Worm (Caenorhabditis elegans) whole organism, late embryonic: ENCODE measurements around the gene Y94A7B.11.

ENCODE experiments used
- C38D4.7 ChIP-seq: fragments of 200-800 bp; sonication (Bioruptor generic); optimal IDR thresholded peaks from 2 replicates; lab custom pipeline; 2018; ENCODE audit warnings: mild to moderate bottlenecking, missing genetic modification characterization, moderate library complexity, missing compliant biosample characterization
- K09A11.1 ChIP-seq: sonication (generic microtip); optimal IDR thresholded peaks from 2 replicates; lab custom pipeline; 2017; ENCODE audit warnings: antibody characterized with exemption, mild to moderate bottlenecking, missing genetic modification characterization, missing compliant biosample characterization; ENCODE audit not compliant: insufficient read depth
- T23F11.4 ChIP-seq: fragments of 200-800 bp; sonication (Bioruptor generic); optimal IDR thresholded peaks from 2 replicates; lab custom pipeline; 2018; ENCODE audit warnings: mild to moderate bottlenecking, missing genetic modification characterization, missing compliant biosample characterization
- Y22D7AL.16 ChIP-seq: sonication (generic microtip); optimal IDR thresholded peaks from 2 replicates; lab custom pipeline; 2016; ENCODE audit warnings: missing genetic modification characterization, missing compliant biosample characterization
- ahr-1 ChIP-seq: sonication (generic microtip); optimal IDR thresholded peaks from 2 replicates; lab custom pipeline; 2016; ENCODE audit warnings: missing genetic modification characterization, missing compliant biosample characterization
- ama-1 ChIP-seq: fragments of 150-350 bp; optimal IDR thresholded peaks from 2 replicates; lab custom pipeline; 2014
- ceh-14 ChIP-seq: sonication (generic microtip); optimal IDR thresholded peaks from 2 replicates; lab custom pipeline; 2016; ENCODE audit warnings: missing genotype, missing genetic modification characterization, missing compliant biosample characterization
- ceh-19 ChIP-seq: fragments of 200-800 bp; sonication (Bioruptor generic); optimal IDR thresholded peaks from 2 replicates; lab custom pipeline; 2018; ENCODE audit warnings: mild to moderate bottlenecking, missing genetic modification characterization, missing compliant biosample characterization
- ceh-22 ChIP-seq: sonication (generic microtip); optimal IDR thresholded peaks from 2 replicates; lab custom pipeline; 2017; ENCODE audit warnings: missing biosample characterization, missing genetic modification characterization
- ceh-24 ChIP-seq: sonication (generic microtip); optimal IDR thresholded peaks from 2 replicates; lab custom pipeline; 2016; ENCODE audit warnings: mild to moderate bottlenecking, missing genetic modification characterization, missing compliant biosample characterization
- ceh-30 ChIP-seq: fragments of 150-350 bp; optimal IDR thresholded peaks from 2 replicates; lab custom pipeline; 2014; ENCODE audit warnings: missing biosample characterization, missing genetic modification characterization
- ceh-31 ChIP-seq: sonication (generic microtip); optimal IDR thresholded peaks from 2 replicates; lab custom pipeline; 2016; ENCODE audit warnings: missing genetic modification characterization, missing compliant biosample characterization
- ceh-45 ChIP-seq: fragments of 200-800 bp; sonication (Bioruptor generic); IDR thresholded peaks from 2 replicates; pipeline ENCODE4 v1.3.6; 2022; ENCODE audit warnings: missing genetic modification reagents, missing genetic modification characterization, missing compliant biosample characterization
- ceh-9 ChIP-seq: sonication (generic microtip); optimal IDR thresholded peaks from 2 replicates; lab custom pipeline; 2016; ENCODE audit warnings: mild to moderate bottlenecking, missing genetic modification characterization, inconsistent platforms, missing compliant biosample characterization
- che-1 ChIP-seq: sonication (generic microtip); optimal IDR thresholded peaks from 2 replicates; lab custom pipeline; 2016; ENCODE audit warnings: mild to moderate bottlenecking, missing genetic modification characterization, missing compliant biosample characterization
- dve-1 ChIP-seq: sonication (generic microtip); optimal IDR thresholded peaks from 2 replicates; lab custom pipeline; 2017; ENCODE audit warnings: antibody characterized with exemption, mild to moderate bottlenecking, missing genetic modification characterization, missing compliant biosample characterization
- elt-2 ChIP-seq: sonication (generic microtip); optimal IDR thresholded peaks from 2 replicates; lab custom pipeline; 2016; ENCODE audit warnings: missing genetic modification reagents, missing genetic modification characterization, missing compliant biosample characterization
- fkh-6 ChIP-seq: sonication (generic microtip); optimal IDR thresholded peaks from 2 replicates; lab custom pipeline; 2016; ENCODE audit warnings: missing genetic modification characterization, missing compliant biosample characterization
- hlh-15 ChIP-seq: sonication (generic microtip); optimal IDR thresholded peaks from 2 replicates; lab custom pipeline; 2016; ENCODE audit warnings: missing genetic modification characterization, missing compliant biosample characterization
- hlh-6 ChIP-seq: sonication (generic microtip); optimal IDR thresholded peaks from 2 replicates; lab custom pipeline; 2016; ENCODE audit warnings: missing genotype, missing genetic modification characterization, missing compliant biosample characterization
- lin-11 ChIP-seq: fragments of 200-800 bp; sonication (Bioruptor generic); optimal IDR thresholded peaks from 2 replicates; lab custom pipeline; 2018; ENCODE audit warnings: mild to moderate bottlenecking, missing genetic modification characterization, missing compliant biosample characterization
- madf-2 ChIP-seq: sonication (generic microtip); optimal IDR thresholded peaks from 2 replicates; lab custom pipeline; 2017; ENCODE audit warnings: missing genetic modification characterization, missing compliant biosample characterization
- nfya-1 ChIP-seq: sonication (generic microtip); optimal IDR thresholded peaks from 2 replicates; lab custom pipeline; 2017; ENCODE audit warnings: missing genetic modification characterization, mild to moderate bottlenecking, missing compliant biosample characterization, antibody characterized with exemption, moderate library complexity
- nhr-11 ChIP-seq: fragments of 150-350 bp; optimal IDR thresholded peaks from 2 replicates; lab custom pipeline; 2014; ENCODE audit warnings: missing biosample characterization, missing genetic modification characterization
- odd-2 ChIP-seq: sonication (generic microtip); optimal IDR thresholded peaks from 2 replicates; lab custom pipeline; 2017; ENCODE audit warnings: antibody characterized with exemption, mild to moderate bottlenecking, missing genetic modification characterization, missing compliant biosample characterization
- pag-3 ChIP-seq: sonication (generic microtip); optimal IDR thresholded peaks from 2 replicates; lab custom pipeline; 2016; ENCODE audit warnings: missing compliant biosample characterization, missing genetic modification characterization, borderline replicate concordance
- pat-9 ChIP-seq: fragments of 200-800 bp; sonication (Bioruptor generic); optimal IDR thresholded peaks from 2 replicates; lab custom pipeline; 2018; ENCODE audit warnings: mild to moderate bottlenecking, missing genetic modification characterization, moderate library complexity, missing compliant biosample characterization
- pha-2 ChIP-seq: sonication (generic microtip); optimal IDR thresholded peaks from 2 replicates; lab custom pipeline; 2017; ENCODE audit warnings: mild to moderate bottlenecking, missing genetic modification characterization, missing compliant biosample characterization
- pros-1 ChIP-seq: fragments of 150-350 bp; optimal IDR thresholded peaks from 2 replicates; lab custom pipeline; 2014; ENCODE audit warnings: missing biosample characterization, missing genetic modification reagents, missing genetic modification characterization
- rnt-1 ChIP-seq: sonication (generic microtip); optimal IDR thresholded peaks from 2 replicates; lab custom pipeline; 2016; ENCODE audit warnings: missing genetic modification characterization, missing compliant biosample characterization
- tbx-2 ChIP-seq: sonication (generic microtip); optimal IDR thresholded peaks from 2 replicates; lab custom pipeline; 2016; ENCODE audit warnings: missing genetic modification characterization, missing compliant biosample characterization
- unc-3 ChIP-seq, 2 experiments: fragments of 200-800 bp in 1 of 2; sonication (Bioruptor generic) in 1 of 2; sonication (generic microtip) in 1 of 2; conservative IDR thresholded peaks in 1 of 2; optimal IDR thresholded peaks in 1 of 2; 2 replicates each; pipeline versions ENCODE4 v1.3.6 to Lab custom; 2016 to 2022; ENCODE audit warnings: missing compliant biosample characterization in 2 of 2, missing genetic modification characterization in 2 of 2, missing genetic modification reagents in 1 of 2
- unc-86 ChIP-seq: sonication (generic microtip); optimal IDR thresholded peaks from 2 replicates; lab custom pipeline; 2016; ENCODE audit warnings: missing genetic modification characterization, missing compliant biosample characterization
- zip-5 ChIP-seq: sonication (generic microtip); optimal IDR thresholded peaks from 2 replicates; lab custom pipeline; 2016; ENCODE audit warnings: missing genetic modification characterization, missing compliant biosample characterization
- ztf-16 ChIP-seq: sonication (generic microtip); optimal IDR thresholded peaks from 2 replicates; lab custom pipeline; 2017; ENCODE audit warnings: missing genetic modification characterization, missing compliant biosample characterization

Y94A7B.11 gene

ce11 chrV:17802519-17802918 is at the start of gene Y94A7B.11, which contains the start of gene srh-292:
Y94A7B.11 (minus strand) TSS chrV:17802619.
srh-292 (plus strand) TSS chrV:17802769.
- TF ChIP-seq fkh-6 (tag; lab: Kevin White, UChicago) (no peak), pag-3 (tag; lab: Kevin White, UChicago) (no peak), K09A11.1 (tag; lab: Kevin White, UChicago) (no peak), madf-2 (tag; lab: Kevin White, UChicago) (no peak), pat-9 (no peak), ceh-9 (tag; lab: Kevin White, UChicago) (no peak), nfya-1 (tag; lab: Kevin White, UChicago) (no peak), ama-1 (lab: Kevin White, UChicago) (no peak), ceh-24 (tag; lab: Kevin White, UChicago) (no peak), ahr-1 (tag; lab: Kevin White, UChicago) (no peak), T23F11.4 (GFP tag; lab: Kevin White, UChicago) (no peak), ztf-16 (tag; lab: Kevin White, UChicago) (no peak), tbx-2 (no peak), hlh-15 (no peak), pha-2 (no peak), ceh-22 (tag; lab: Kevin White, UChicago) (no peak), pros-1 (no peak), ceh-31 (no peak), hlh-6 (no peak), zip-5 (tag; lab: Kevin White, UChicago) (no peak)

ce11 chrV:17845370-17845967 is 43.0 kb upstream of the Y94A7B.11 start:
- no peak for TF ChIP-seq ama-1 (lab: Kevin White, UChicago)
- TF ChIP-seq tbx-2: no peak
- TF ChIP-seq dve-1 (tag; lab: Kevin White, UChicago): no peak
- TF ChIP-seq, all 69 proteins: peak for 0

DNA sequence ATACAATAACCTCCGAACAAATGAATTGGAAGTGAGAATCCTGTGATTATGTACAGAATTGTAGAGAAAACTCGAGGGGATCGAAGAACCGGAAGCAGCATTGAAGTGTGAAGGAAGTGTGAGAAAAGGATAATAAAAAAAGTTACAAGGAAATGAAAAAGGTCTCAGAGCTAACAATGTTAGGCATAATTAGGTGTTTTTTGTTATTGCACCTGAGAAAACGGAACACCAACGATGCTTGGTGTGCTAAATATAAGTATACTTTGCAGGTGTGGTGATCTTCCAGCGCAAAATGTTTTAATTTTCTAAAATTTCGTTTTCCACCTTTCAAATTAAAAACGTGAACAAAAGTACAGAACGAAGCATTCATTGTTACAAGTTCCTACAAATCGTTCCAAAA is 41.7 kb upstream of the Y94A7B.11 start, which contains the start of gene srh-286:
TSS of gene srh-286 (minus strand) at position 101 of the 400 bp plus-strand sequence.
- TF ChIP-seq ceh-30 (tag; lab: Kevin White, UChicago): no peak
- TF ChIP-seq ceh-19 (GFP tag; lab: Kevin White, UChicago): no peak
- TF ChIP-seq che-1: no peak
- no peak for TF ChIP-seq ama-1 (lab: Kevin White, UChicago)
- no peak for TF ChIP-seq lin-11 (tag; lab: Kevin White, UChicago)
- TF ChIP-seq fkh-6 (tag; lab: Kevin White, UChicago): no peak
- TF ChIP-seq elt-2 (tag; lab: Kevin White, UChicago): no peak
- TF ChIP-seq unc-86: no peak
- no peak for TF ChIP-seq C38D4.7 (GFP tag; lab: Kevin White, UChicago)
- no peak for TF ChIP-seq unc-3 (GFP tag; conservative IDR thresholded peaks at IDR 0.05; lab: Robert Waterston, UW)
- TF ChIP-seq unc-3 (tag; optimal IDR thresholded peaks at IDR 0.05; lab: Kevin White, UChicago): no peak
- TF ChIP-seq Y22D7AL.16: no peak
- TF ChIP-seq odd-2 (tag; lab: Kevin White, UChicago): no peak
- TF ChIP-seq ceh-24 (tag; lab: Kevin White, UChicago): no peak
- no peak for TF ChIP-seq nhr-11
- no peak for TF ChIP-seq ceh-31

DNA sequence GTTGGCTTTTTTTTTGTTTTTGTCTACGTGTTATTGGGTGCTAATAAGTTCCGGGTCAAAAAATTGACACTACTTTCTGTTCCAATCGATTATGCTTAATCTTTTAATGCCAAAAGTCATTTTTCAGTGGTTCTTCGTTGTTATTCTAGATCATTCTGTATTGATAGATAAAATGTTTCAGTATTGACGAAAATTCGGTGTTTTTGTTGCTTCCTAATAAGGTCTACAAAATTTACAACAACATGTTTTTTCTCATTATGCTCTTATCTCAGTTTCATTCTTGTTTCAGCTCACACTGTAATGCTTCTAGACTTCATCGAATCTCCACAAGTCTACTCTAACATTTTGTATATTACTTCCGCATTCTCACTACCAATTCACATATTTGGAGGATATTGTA is 28.9 kb upstream of the Y94A7B.11 start, which contains the start of gene srh-303:
TSS of gene srh-303 (plus strand) at position 301 of the 400 bp plus-strand sequence.
- TF ChIP-seq ceh-45 (GFP tag; lab: Robert Waterston, UW) (no peak), ceh-9 (tag; lab: Kevin White, UChicago) (no peak), ceh-30 (tag; lab: Kevin White, UChicago) (no peak), ahr-1 (tag; lab: Kevin White, UChicago) (no peak), ceh-22 (tag; lab: Kevin White, UChicago) (no peak), nhr-11 (no peak), rnt-1 (tag; lab: Kevin White, UChicago) (no peak), ceh-14 (tag; lab: Kevin White, UChicago) (no peak)
